Fruit fly (Drosophila melanogaster) whole organism, prepupa: ENCODE data around the gene CG31792.

Source experiments
- Blimp-1 ChIP-seq: fragments of 200-800 bp; sonication (Bioruptor generic); optimal IDR thresholded peaks from 3 replicates; lab custom pipeline; 2017; ENCODE audit warnings: missing biosample characterization, missing genetic modification characterization, mild to moderate bottlenecking, moderate library complexity, missing genetic modification reagents
- CG10631 ChIP-seq: fragments of 200-800 bp; sonication (Bioruptor generic); optimal IDR thresholded peaks from 2 replicates; lab custom pipeline; 2016; ENCODE audit warnings: missing biosample characterization, missing genetic modification characterization
- CG10669 ChIP-seq: fragments of 200-800 bp; sonication (Bioruptor generic); optimal IDR thresholded peaks from 3 replicates; lab custom pipeline; 2018; ENCODE audit warnings: missing biosample characterization, mild to moderate bottlenecking, missing genetic modification characterization, moderate library complexity
- CG11294 ChIP-seq: fragments of 200-800 bp; sonication (Bioruptor generic); IDR thresholded peaks from 2 replicates; pipeline ENCODE4 v1.3.6; 2022; ENCODE audit warnings: missing biosample characterization, missing genetic modification characterization
- CG11762 ChIP-seq: fragments of 200-800 bp; sonication (Bioruptor generic); optimal IDR thresholded peaks from 3 replicates; lab custom pipeline; 2016; ENCODE audit warnings: missing biosample characterization, missing genetic modification characterization; ENCODE audit not compliant: insufficient read depth
- CG11902 ChIP-seq: fragments of 200-800 bp; sonication (Bioruptor generic); optimal IDR thresholded peaks from 3 replicates; lab custom pipeline; 2016; ENCODE audit warnings: missing biosample characterization, missing genetic modification characterization
- CG16779 ChIP-seq: fragments of 200-800 bp; sonication (Bioruptor generic); optimal IDR thresholded peaks from 3 replicates; lab custom pipeline; 2017; ENCODE audit warnings: missing biosample characterization, mild to moderate bottlenecking, missing genetic modification characterization
- CG31627 ChIP-seq: fragments of 200-800 bp; sonication (Bioruptor generic); optimal IDR thresholded peaks from 3 replicates; lab custom pipeline; 2016; ENCODE audit warnings: missing biosample characterization, missing genetic modification characterization
- CG32006 ChIP-seq: fragments of 200-800 bp; sonication (Bioruptor generic); optimal IDR thresholded peaks from 3 replicates; lab custom pipeline; 2017; ENCODE audit warnings: missing biosample characterization, mild to moderate bottlenecking, missing genetic modification characterization
- CG34406 ChIP-seq: fragments of 200-800 bp; sonication (Bioruptor generic); optimal IDR thresholded peaks from 3 replicates; lab custom pipeline; 2016; ENCODE audit warnings: missing biosample characterization, missing genetic modification characterization
- CG4318 ChIP-seq: fragments of 200-800 bp; sonication (Bioruptor generic); optimal IDR thresholded peaks from 3 replicates; lab custom pipeline; 2017; ENCODE audit warnings: missing biosample characterization, mild to moderate bottlenecking, missing genetic modification characterization
- CG6163 ChIP-seq: fragments of 200-800 bp; sonication (Bioruptor generic); IDR thresholded peaks from 3 replicates; pipeline ENCODE4 v1.3.6; 2022; ENCODE audit warnings: missing biosample characterization, missing genetic modification characterization
- CG6808 ChIP-seq: fragments of 200-800 bp; sonication (Bioruptor generic); optimal IDR thresholded peaks from 3 replicates; lab custom pipeline; 2017; ENCODE audit warnings: missing biosample characterization, missing genetic modification characterization, mild to moderate bottlenecking, moderate library complexity, missing genetic modification reagents
- CG6854 ChIP-seq: fragments of 200-800 bp; sonication (Bioruptor generic); optimal IDR thresholded peaks from 2 replicates; lab custom pipeline; 2017; ENCODE audit warnings: missing biosample characterization, mild to moderate bottlenecking, missing genetic modification characterization
- CG7368 ChIP-seq: fragments of 200-800 bp; sonication (Bioruptor generic); optimal IDR thresholded peaks from 3 replicates; lab custom pipeline; 2016; ENCODE audit warnings: missing biosample characterization, missing genetic modification characterization
- CG8119 ChIP-seq: fragments of 200-800 bp; sonication (Bioruptor generic); IDR thresholded peaks from 3 replicates; pipeline ENCODE4 v1.3.6; 2022; ENCODE audit warnings: missing biosample characterization, missing genetic modification characterization
- CG8632 ChIP-seq: fragments of 200-800 bp; sonication (Bioruptor generic); optimal IDR thresholded peaks from 3 replicates; lab custom pipeline; 2016; ENCODE audit warnings: missing biosample characterization, missing genetic modification characterization
- Eip75B ChIP-seq: fragments of 200-800 bp; sonication (Bioruptor generic); optimal IDR thresholded peaks from 3 replicates; lab custom pipeline; 2016; ENCODE audit warnings: missing biosample characterization, missing genetic modification characterization
- Eip78C ChIP-seq: fragments of 200-800 bp; sonication (Bioruptor generic); peaks from one replicate; lab custom pipeline; 2016; ENCODE audit warnings: missing biosample characterization, missing genetic modification characterization
- Eip93F ChIP-seq: fragments of 200-800 bp; sonication (Bioruptor generic); optimal IDR thresholded peaks from 2 replicates; lab custom pipeline; 2016; ENCODE audit warnings: missing biosample characterization, mild to moderate bottlenecking, missing genetic modification characterization
- Ets21C ChIP-seq: fragments of 200-800 bp; sonication (Bioruptor generic); optimal IDR thresholded peaks from 3 replicates; lab custom pipeline; 2016; ENCODE audit warnings: missing biosample characterization, missing genetic modification characterization
- Ets96B ChIP-seq: fragments of 200-800 bp; optimal IDR thresholded peaks from 2 replicates; lab custom pipeline; 2019; ENCODE audit warnings: missing biosample characterization, mild to moderate bottlenecking, missing genetic modification characterization, moderate library complexity
- Gug ChIP-seq: fragments of 200-800 bp; sonication (Bioruptor generic); IDR thresholded peaks from 2 replicates; pipeline ENCODE4 v1.3.6; 2022; ENCODE audit warnings: missing biosample characterization, missing genetic modification characterization
- Hr38 ChIP-seq: sonication (Bioruptor generic); optimal IDR thresholded peaks from 2 replicates; lab custom pipeline; 2016; ENCODE audit warnings: missing biosample characterization, missing genetic modification characterization
- Hr39 ChIP-seq: fragments of 200-800 bp; sonication (Bioruptor generic); optimal IDR thresholded peaks from 2 replicates; lab custom pipeline; 2016; ENCODE audit warnings: missing biosample characterization, missing genetic modification characterization
- Hr4 ChIP-seq: fragments of 200-800 bp; sonication (Bioruptor generic); optimal IDR thresholded peaks from 3 replicates; lab custom pipeline; 2016; ENCODE audit warnings: missing biosample characterization, missing genetic modification characterization
- Met ChIP-seq: fragments of 200-800 bp; sonication (Bioruptor generic); optimal IDR thresholded peaks from 3 replicates; lab custom pipeline; 2016; ENCODE audit warnings: missing biosample characterization, missing genetic modification characterization
- Smox ChIP-seq: fragments of 200-800 bp; sonication (Bioruptor generic); optimal IDR thresholded peaks from 3 replicates; lab custom pipeline; 2016; ENCODE audit warnings: missing biosample characterization, missing genetic modification characterization
- Sox102F ChIP-seq: fragments of 200-800 bp; sonication (Bioruptor generic); optimal IDR thresholded peaks from 2 replicates; lab custom pipeline; 2016; ENCODE audit warnings: missing biosample characterization, mild to moderate bottlenecking, missing genetic modification characterization
- Sox14 ChIP-seq: fragments of 200-800 bp; sonication (Bioruptor generic); optimal IDR thresholded peaks from 3 replicates; lab custom pipeline; 2016; ENCODE audit warnings: missing biosample characterization, missing genetic modification characterization
- Sox15 ChIP-seq: fragments of 200-800 bp; sonication (Bioruptor generic); optimal IDR thresholded peaks from 3 replicates; lab custom pipeline; 2016; ENCODE audit warnings: missing biosample characterization, missing genetic modification characterization
- achi ChIP-seq: fragments of 200-800 bp; sonication (Bioruptor generic); optimal IDR thresholded peaks from 3 replicates; lab custom pipeline; 2016; ENCODE audit warnings: missing biosample characterization, missing genetic modification characterization
- acj6 ChIP-seq: fragments of 200-800 bp; sonication (Bioruptor generic); optimal IDR thresholded peaks from 3 replicates; lab custom pipeline; 2016; ENCODE audit warnings: missing biosample characterization, missing genetic modification characterization
- cyc ChIP-seq: fragments of 200-800 bp; sonication (Bioruptor generic); optimal IDR thresholded peaks from 3 replicates; lab custom pipeline; 2016; ENCODE audit warnings: missing biosample characterization, missing genetic modification characterization
- dac ChIP-seq: fragments of 200-800 bp; sonication (Bioruptor generic); optimal IDR thresholded peaks from 2 replicates; lab custom pipeline; 2017; ENCODE audit warnings: missing biosample characterization, mild to moderate bottlenecking, missing genetic modification characterization
- dsx ChIP-seq: fragments of 200-800 bp; optimal IDR thresholded peaks from 3 replicates; lab custom pipeline; 2019; ENCODE audit warnings: missing biosample characterization, mild to moderate bottlenecking, missing genetic modification characterization, moderate library complexity; ENCODE audit not compliant: poor library complexity, severe bottlenecking
- fd59A ChIP-seq: fragments of 200-800 bp; sonication (Bioruptor generic); optimal IDR thresholded peaks from 2 replicates; lab custom pipeline; 2017; ENCODE audit warnings: missing biosample characterization, mild to moderate bottlenecking, missing genetic modification characterization, missing genetic modification reagents
- fkh ChIP-seq: fragments of 200-800 bp; sonication (Bioruptor generic); optimal IDR thresholded peaks from 3 replicates; lab custom pipeline; 2017; ENCODE audit warnings: missing biosample characterization, mild to moderate bottlenecking, missing genetic modification characterization, moderate library complexity
- lz ChIP-seq: fragments of 200-800 bp; sonication (Bioruptor generic); optimal IDR thresholded peaks from 3 replicates; lab custom pipeline; 2016; ENCODE audit warnings: missing biosample characterization, missing genetic modification characterization
- net ChIP-seq: fragments of 200-800 bp; sonication (Bioruptor generic); optimal IDR thresholded peaks from 3 replicates; lab custom pipeline; 2016; ENCODE audit warnings: missing biosample characterization, missing genetic modification characterization
- pdm3 ChIP-seq: fragments of 200-800 bp; sonication (Bioruptor generic); optimal IDR thresholded peaks from 3 replicates; lab custom pipeline; 2016; ENCODE audit warnings: missing biosample characterization, missing genetic modification characterization
- spab ChIP-seq: fragments of 200-800 bp; sonication (Bioruptor generic); optimal IDR thresholded peaks from 2 replicates; lab custom pipeline; 2017; ENCODE audit warnings: missing biosample characterization, mild to moderate bottlenecking, missing genetic modification characterization, missing genetic modification reagents
- ss ChIP-seq, 2 experiments: fragments of 200-800 bp; sonication (Bioruptor generic); optimal IDR thresholded peaks; 2 replicates in 1 of 2; 3 replicates in 1 of 2; lab custom pipeline; 2017 to 2018; ENCODE audit warnings: mild to moderate bottlenecking in 2 of 2, missing biosample characterization in 2 of 2, missing genetic modification characterization in 2 of 2, moderate library complexity in 1 of 2
- svp ChIP-seq: fragments of 200-800 bp; sonication (Bioruptor generic); peaks from one replicate; lab custom pipeline; 2016; ENCODE audit warnings: missing biosample characterization, missing genetic modification characterization
- topi ChIP-seq: fragments of 200-800 bp; sonication (Bioruptor generic); optimal IDR thresholded peaks from 3 replicates; lab custom pipeline; 2016; ENCODE audit warnings: missing biosample characterization, missing genetic modification characterization
- vri ChIP-seq: fragments of 200-800 bp; sonication (Bioruptor generic); optimal IDR thresholded peaks from 3 replicates; lab custom pipeline; 2016; ENCODE audit warnings: missing biosample characterization, mild to moderate bottlenecking, missing genetic modification characterization

Gene CG31792

dm6 chr2L:18954255-18954715 is 43.0 kb upstream of the CG31792 start, which contains the start of gene CG10621:
Gene CG10621 (minus strand): TSS chr2L:18954431.
- TF ChIP-seq CG6854 (GFP tag; lab: Kevin White, UChicago) (peak; percentile 57), Hr38 (GFP tag; lab: Kevin White, UChicago) (no peak), Sox14 (no peak), ss (GFP tag; optimal IDR thresholded peaks at IDR 0.05; lab: Kevin White, UChicago) (peak in 1 of 2 experiments; percentile 32), CG8119 (0 out of 3 replicates have a peak, but pooled peaks have one; percentile 24), Hr39 (GFP tag; lab: Kevin White, UChicago) (no peak), net (GFP tag; lab: Kevin White, UChicago) (peak; percentile 33), Ets21C (no peak), svp (GFP tag; lab: Kevin White, UChicago) (peak; percentile 97), fkh (peak; percentile 35), vri (GFP tag; lab: Kevin White, UChicago) (peak; percentile 79), CG6163 (GFP tag; lab: Robert Waterston, UW) (0 out of 3 replicates have a peak, but pooled peaks have one; percentile 34), CG6808 (GFP tag; lab: Kevin White, UChicago) (peak; percentile 4), Sox102F (peak; percentile 20), Eip93F (GFP tag; lab: Kevin White, UChicago) (no peak)

DNA sequence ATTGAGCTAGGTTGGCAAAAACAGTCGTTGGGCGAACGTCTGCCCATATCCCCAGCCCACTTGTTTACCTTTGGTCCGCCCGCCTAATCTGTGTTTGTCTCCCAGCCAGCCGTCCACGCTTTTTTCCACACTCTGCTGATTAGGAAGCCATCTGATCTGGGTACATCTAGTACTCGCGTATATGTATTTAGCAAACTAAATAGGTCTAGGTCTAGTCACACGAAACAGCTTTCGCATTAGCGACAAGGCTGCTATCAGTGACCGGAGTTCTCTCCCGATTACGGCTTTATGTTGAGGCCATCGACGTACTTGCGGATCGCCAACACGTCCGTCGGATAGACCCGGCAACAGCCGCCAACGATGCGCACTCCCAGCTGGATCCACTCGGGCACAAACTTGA is 41.6 kb upstream of the CG31792 start:
- TF ChIP-seq svp (GFP tag; lab: Kevin White, UChicago) (peak; percentile 47), CG10631 (GFP tag; lab: Kevin White, UChicago) (no peak), CG34406 (GFP tag; lab: Kevin White, UChicago) (no peak), achi (no peak), fkh (peak; percentile 38), Blimp-1 (no peak), Eip78C (GFP tag; lab: Kevin White, UChicago) (no peak), CG6854 (GFP tag; lab: Kevin White, UChicago) (no peak), CG8119 (no peak), Hr39 (GFP tag; lab: Kevin White, UChicago) (no peak), net (GFP tag; lab: Kevin White, UChicago) (no peak), Ets96B (tag; lab: Kevin White, UChicago) (no peak), Sox15 (GFP tag; lab: Kevin White, UChicago) (no peak)

- TF ChIP-seq acj6 (GFP tag; lab: Kevin White, UChicago): peak; percentile 84
- peak; percentile 79 for TF ChIP-seq CG11762
- TF ChIP-seq CG4318 (GFP tag; lab: Kevin White, UChicago): peak; percentile 56
- TF ChIP-seq topi: peak; percentile 80
- peak; percentile 61 for TF ChIP-seq cyc
- TF ChIP-seq Sox15 (GFP tag; lab: Kevin White, UChicago): peak; percentile 62
- TF ChIP-seq fd59A: peak; percentile 48
- TF ChIP-seq Met (GFP tag; lab: Kevin White, UChicago): peak; percentile 78
- peak; percentile 85 for TF ChIP-seq CG16779 (tag; lab: Kevin White, UChicago)
- peak; percentile 95 for TF ChIP-seq Eip78C (GFP tag; lab: Kevin White, UChicago)
- peak; percentile 89 for TF ChIP-seq CG34406 (GFP tag; lab: Kevin White, UChicago)
- peak; percentile 89 for TF ChIP-seq CG8632 (GFP tag; lab: Kevin White, UChicago)
- TF ChIP-seq Eip93F (GFP tag; lab: Kevin White, UChicago): peak; percentile 89
- peak; percentile 71 for TF ChIP-seq Eip75B (GFP tag; lab: Kevin White, UChicago)
- TF ChIP-seq CG10669 (GFP tag; lab: Kevin White, UChicago): peak; percentile 87
- peak; percentile 54 for TF ChIP-seq CG31627 (GFP tag; lab: Kevin White, UChicago)
- TF ChIP-seq spab (GFP tag; lab: Kevin White, UChicago): peak; percentile 76
- peak; percentile 34 for TF ChIP-seq dac
- TF ChIP-seq fkh: peak; percentile 82
- TF ChIP-seq CG11902 (GFP tag; lab: Kevin White, UChicago): peak; percentile 76
- peak; percentile 85 for TF ChIP-seq CG7368 (GFP tag; lab: Kevin White, UChicago)
- TF ChIP-seq Sox102F: peak; percentile 82
- TF ChIP-seq dsx (GFP tag; lab: Kevin White, UChicago): peak; percentile 93
- TF ChIP-seq Hr4 (GFP tag; lab: Kevin White, UChicago): peak; percentile 69
- no peak for TF ChIP-seq pdm3 (GFP tag; lab: Kevin White, UChicago)
- peak; percentile 66 for TF ChIP-seq lz (GFP tag; lab: Kevin White, UChicago)
- TF ChIP-seq Smox: peak; percentile 65
- TF ChIP-seq CG32006 (GFP tag; lab: Kevin White, UChicago): peak; percentile 80
- TF ChIP-seq CG6163 (GFP tag; lab: Robert Waterston, UW): peak; percentile 93
- peak; percentile 84 for TF ChIP-seq Gug
- TF ChIP-seq CG11294 (GFP tag; lab: Robert Waterston, UW): peak; percentile 81
Observed at dm6 chr2L:18957142-18957674, 40.0 kb upstream of the CG31792 start, which contains the start of gene Bhmt. Gene Bhmt (minus strand): TSS chr2L:18957311.
